Fruit fly (Drosophila melanogaster) whole organism, embryonic: ENCODE results near the gene Vps2.

Experiments
- Awh ChIP-seq: fragments of 200-800 bp; sonication (Bioruptor generic); IDR thresholded peaks from 2 replicates; pipeline ENCODE4, ENCODE4 v1.3.6; 2022; ENCODE audit warnings: missing biosample characterization, missing genetic modification characterization
- B-H2 ChIP-seq: fragments of 200-800 bp; sonication (Bioruptor generic); optimal IDR thresholded peaks from 2 replicates; lab custom pipeline; 2018; ENCODE audit warnings: missing biosample characterization, mild to moderate bottlenecking, missing genetic modification characterization
- CG1024 ChIP-seq: fragments of 200-800 bp; sonication (Bioruptor generic); IDR thresholded peaks from 2 replicates; pipeline ENCODE4 v1.3.6; 2022; ENCODE audit warnings: missing biosample characterization, missing genetic modification characterization
- CG10431 ChIP-seq: fragments of 200-800 bp; sonication (Bioruptor generic); optimal IDR thresholded peaks from 3 replicates; lab custom pipeline; 2018; ENCODE audit warnings: missing biosample characterization, mild to moderate bottlenecking, missing genetic modification characterization
- CG10543 ChIP-seq: fragments of 200-800 bp; sonication (Bioruptor generic); optimal IDR thresholded peaks from 3 replicates; lab custom pipeline; 2017; ENCODE audit warnings: missing biosample characterization, mild to moderate bottlenecking, missing genetic modification characterization, moderate library complexity
- CG10979 ChIP-seq: fragments of 200-800 bp; sonication (Bioruptor generic); optimal IDR thresholded peaks from 2 replicates; lab custom pipeline; 2018; ENCODE audit warnings: missing biosample characterization, mild to moderate bottlenecking, missing genetic modification characterization, moderate library complexity
- CG11085 ChIP-seq: fragments of 200-800 bp; sonication (Bioruptor generic); IDR thresholded peaks from 2 replicates; pipeline ENCODE4 v1.3.6; 2022; ENCODE audit warnings: missing biosample characterization, missing genetic modification characterization
- CG12071 ChIP-seq: fragments of 200-800 bp; sonication (Bioruptor generic); optimal IDR thresholded peaks from 3 replicates; lab custom pipeline; 2018; ENCODE audit warnings: missing biosample characterization, mild to moderate bottlenecking, missing genetic modification characterization
- CG13775 ChIP-seq: fragments of 200-800 bp; sonication (Bioruptor generic); optimal IDR thresholded peaks from 3 replicates; lab custom pipeline; 2017; ENCODE audit warnings: missing biosample characterization, mild to moderate bottlenecking, missing genetic modification characterization
- CG13894 ChIP-seq: fragments of 200-800 bp; sonication (Bioruptor generic); optimal IDR thresholded peaks from 3 replicates; lab custom pipeline; 2018; ENCODE audit warnings: missing biosample characterization, mild to moderate bottlenecking, missing genetic modification characterization, moderate library complexity
- CG1603 ChIP-seq: fragments of 200-800 bp; sonication (Bioruptor generic); optimal IDR thresholded peaks from 2 replicates; lab custom pipeline; 2019; ENCODE audit warnings: missing biosample characterization, mild to moderate bottlenecking, missing genetic modification characterization, moderate library complexity
- CG16779 ChIP-seq: fragments of 200-800 bp; sonication (Bioruptor generic); IDR thresholded peaks from 2 replicates; pipeline ENCODE4 v1.3.6; 2022; ENCODE audit warnings: missing biosample characterization, missing genetic modification characterization
- CG17361 ChIP-seq: fragments of 200-800 bp; sonication (Bioruptor generic); IDR thresholded peaks from 3 replicates; pipeline ENCODE4 v1.3.6; 2022; ENCODE audit warnings: missing biosample characterization, missing genetic modification characterization
- CG17385 ChIP-seq: fragments of 200-800 bp; sonication (Bioruptor generic); optimal IDR thresholded peaks from 3 replicates; lab custom pipeline; 2018; ENCODE audit warnings: missing biosample characterization, mild to moderate bottlenecking, missing genetic modification characterization
- CG2199 ChIP-seq: fragments of 200-800 bp; sonication (Bioruptor generic); IDR thresholded peaks from 3 replicates; pipeline ENCODE4 v1.3.6; 2022; ENCODE audit warnings: missing biosample characterization, missing genetic modification characterization
- CG2678 ChIP-seq: fragments of 200-800 bp; sonication (Bioruptor generic); optimal IDR thresholded peaks from 3 replicates; lab custom pipeline; 2019; ENCODE audit warnings: missing biosample characterization, mild to moderate bottlenecking, missing genetic modification characterization, moderate library complexity
- CG31224 ChIP-seq: fragments of 200-800 bp; sonication (Bioruptor generic); IDR thresholded peaks from 2 replicates; pipeline ENCODE4 v1.3.6; 2022; ENCODE audit warnings: missing biosample characterization, missing genetic modification characterization
- CG3407 ChIP-seq: fragments of 200-800 bp; sonication (Bioruptor generic); optimal IDR thresholded peaks from 2 replicates; lab custom pipeline; 2018; ENCODE audit warnings: missing biosample characterization, mild to moderate bottlenecking, missing genetic modification characterization
- CG4360 ChIP-seq: fragments of 200-800 bp; sonication (Bioruptor generic); IDR thresholded peaks from 2 replicates; pipeline ENCODE4 v1.3.6; 2022; ENCODE audit warnings: missing biosample characterization, missing genetic modification characterization
- CG4730 ChIP-seq: fragments of 200-800 bp; sonication (Bioruptor generic); IDR thresholded peaks from 2 replicates; pipeline ENCODE4 v1.3.6; 2022; ENCODE audit warnings: missing biosample characterization, missing genetic modification characterization
- CG6683 ChIP-seq: fragments of 200-800 bp; sonication (Bioruptor generic); optimal IDR thresholded peaks from 2 replicates; lab custom pipeline; 2017; ENCODE audit warnings: missing biosample characterization, mild to moderate bottlenecking, missing genetic modification characterization, missing genetic modification reagents
- CG7556 ChIP-seq: fragments of 200-800 bp; sonication (Bioruptor generic); optimal IDR thresholded peaks from 2 replicates; lab custom pipeline; 2017; ENCODE audit warnings: missing biosample characterization, mild to moderate bottlenecking, missing genetic modification characterization
- CG7928 ChIP-seq: fragments of 200-800 bp; sonication (Bioruptor generic); optimal IDR thresholded peaks from 2 replicates; lab custom pipeline; 2017; ENCODE audit warnings: missing biosample characterization, mild to moderate bottlenecking, missing genetic modification characterization
- CTCF ChIP-seq: fragments of 200-800 bp; sonication (Bioruptor generic); optimal IDR thresholded peaks from 2 replicates; lab custom pipeline; 2017; ENCODE audit warnings: missing biosample characterization, mild to moderate bottlenecking, missing genetic modification characterization, moderate library complexity
- ERR ChIP-seq: fragments of 200-800 bp; sonication (Bioruptor generic); optimal IDR thresholded peaks from 2 replicates; lab custom pipeline; 2016; ENCODE audit warnings: missing biosample characterization, missing genetic modification characterization
- HLH54F ChIP-seq: fragments of 200-800 bp; sonication (Bioruptor generic); optimal IDR thresholded peaks from 3 replicates; lab custom pipeline; 2016; ENCODE audit warnings: missing biosample characterization, missing genetic modification characterization
- Nf-YC ChIP-seq: fragments of 200-800 bp; optimal IDR thresholded peaks from 3 replicates; lab custom pipeline; 2019; ENCODE audit warnings: missing biosample characterization, mild to moderate bottlenecking, missing genetic modification characterization, moderate library complexity
- Sox102F ChIP-seq: fragments of 200-800 bp; sonication (Bioruptor generic); optimal IDR thresholded peaks from 2 replicates; lab custom pipeline; 2018; ENCODE audit warnings: missing biosample characterization, mild to moderate bottlenecking, missing genetic modification characterization, moderate library complexity
- Sry-β ChIP-seq: fragments of 200-800 bp; sonication (Bioruptor generic); optimal IDR thresholded peaks from 2 replicates; lab custom pipeline; 2018; ENCODE audit warnings: missing biosample characterization, mild to moderate bottlenecking, missing genetic modification characterization, moderate library complexity
- Taf1 ChIP-seq: fragments of 200-800 bp; sonication (Bioruptor generic); IDR thresholded peaks from 2 replicates; pipeline ENCODE4 v1.3.6; 2022; ENCODE audit warnings: missing biosample characterization, missing genetic modification characterization
- aop ChIP-seq: fragments of 200-800 bp; sonication (Bioruptor generic); IDR thresholded peaks from 2 replicates; pipeline ENCODE4 v1.3.6; 2022; ENCODE audit warnings: missing biosample characterization, missing genetic modification characterization
- ato ChIP-seq: fragments of 200-800 bp; sonication (Bioruptor generic); IDR thresholded peaks from 2 replicates; pipeline ENCODE4 v1.3.6; 2022; ENCODE audit warnings: missing biosample characterization, missing genetic modification characterization; ENCODE audit not compliant: partially characterized antibody
- bowl ChIP-seq: fragments of 200-800 bp; sonication (Bioruptor generic); IDR thresholded peaks from 2 replicates; pipeline ENCODE4 v1.3.6; 2022; ENCODE audit warnings: missing biosample characterization, missing genetic modification characterization
- br ChIP-seq: fragments of >200 bp; optimal IDR thresholded peaks from 2 replicates; lab custom pipeline; 2017
- cato ChIP-seq: fragments of 200-800 bp; sonication (Bioruptor generic); optimal IDR thresholded peaks from 2 replicates; lab custom pipeline; 2016; ENCODE audit warnings: missing biosample characterization, missing genetic modification characterization, borderline replicate concordance
- exex ChIP-seq: fragments of 200-800 bp; sonication (Bioruptor generic); optimal IDR thresholded peaks from 4 replicates; lab custom pipeline; 2018; ENCODE audit warnings: missing biosample characterization, mild to moderate bottlenecking, missing genetic modification characterization, moderate library complexity
- eyg ChIP-seq: fragments of 200-800 bp; sonication (Bioruptor generic); optimal IDR thresholded peaks from 3 replicates; lab custom pipeline; 2016; ENCODE audit warnings: missing biosample characterization, missing genetic modification characterization
- fd64A ChIP-seq: fragments of 200-800 bp; sonication (Bioruptor generic); optimal IDR thresholded peaks from 3 replicates; lab custom pipeline; 2018; ENCODE audit warnings: missing biosample characterization, mild to moderate bottlenecking, missing genetic modification characterization
- gfzf ChIP-seq: fragments of 200-800 bp; sonication (Bioruptor generic); optimal IDR thresholded peaks from 2 replicates; lab custom pipeline; 2016; ENCODE audit warnings: missing biosample characterization, mild to moderate bottlenecking, missing genetic modification characterization, moderate library complexity
- nerfin-1 ChIP-seq: fragments of 200-800 bp; sonication (Bioruptor generic); optimal IDR thresholded peaks from 3 replicates; lab custom pipeline; 2019; ENCODE audit warnings: missing biosample characterization, mild to moderate bottlenecking, missing genetic modification characterization, moderate library complexity
- pita ChIP-seq: fragments of 200-800 bp; sonication (Bioruptor generic); optimal IDR thresholded peaks from 2 replicates; lab custom pipeline; 2017; ENCODE audit warnings: missing biosample characterization, mild to moderate bottlenecking, missing genetic modification characterization
- prd ChIP-seq, 3 experiments: fragments of >200 bp in 2 of 3; fragments of 200-800 bp in 1 of 3; sonication (Bioruptor generic) in 1 of 3; optimal IDR thresholded peaks in 2 of 3; IDR thresholded peaks in 1 of 3; 2 replicates in 2 of 3; 3 replicates in 1 of 3; pipeline versions ENCODE4 v1.3.6 to Lab custom; 2017 to 2022; ENCODE audit warnings: missing biosample characterization in 1 of 3, missing genetic modification characterization in 1 of 3
- repo ChIP-seq: fragments of 200-800 bp; sonication (Bioruptor generic); optimal IDR thresholded peaks from 2 replicates; lab custom pipeline; 2016; ENCODE audit warnings: missing biosample characterization, missing genetic modification characterization
- ro ChIP-seq: fragments of 200-800 bp; sonication (Bioruptor generic); IDR thresholded peaks from 2 replicates; pipeline ENCODE4 v1.3.6; 2022; ENCODE audit warnings: missing biosample characterization, missing genetic modification characterization
- sc ChIP-seq, 3 experiments: fragments of >200 bp in 2 of 3; fragments of 200-800 bp in 1 of 3; sonication (Bioruptor generic) in 1 of 3; optimal IDR thresholded peaks; 2 replicates in 2 of 3; 3 replicates in 1 of 3; lab custom pipeline; 2017; ENCODE audit warnings: mild to moderate bottlenecking in 1 of 3, missing biosample characterization in 1 of 3, missing genetic modification characterization in 1 of 3, missing genetic modification reagents in 1 of 3
- scrt ChIP-seq: fragments of 200-800 bp; sonication (Bioruptor generic); optimal IDR thresholded peaks from 2 replicates; lab custom pipeline; 2018; ENCODE audit warnings: missing biosample characterization, mild to moderate bottlenecking, missing genetic modification characterization, moderate library complexity
- seq ChIP-seq: fragments of 200-800 bp; sonication (Bioruptor generic); IDR thresholded peaks from 2 replicates; pipeline ENCODE4 v1.3.6; 2022; ENCODE audit warnings: missing biosample characterization, missing genetic modification characterization
- sim ChIP-seq: fragments of 200-800 bp; sonication (Bioruptor generic); IDR thresholded peaks from 2 replicates; pipeline ENCODE4 v1.3.6; 2022; ENCODE audit warnings: missing biosample characterization, missing genetic modification characterization
- sisA ChIP-seq: fragments of 200-800 bp; sonication (Bioruptor generic); IDR thresholded peaks from 2 replicates; pipeline ENCODE4 v1.3.6; 2022; ENCODE audit warnings: missing biosample characterization, missing genetic modification characterization
- slou ChIP-seq: fragments of 200-800 bp; sonication (Bioruptor generic); optimal IDR thresholded peaks from 3 replicates; lab custom pipeline; 2016; ENCODE audit warnings: missing biosample characterization, missing genetic modification characterization
- tin ChIP-seq: fragments of 200-800 bp; sonication (Bioruptor generic); optimal IDR thresholded peaks from 3 replicates; lab custom pipeline; 2016; ENCODE audit warnings: missing biosample characterization, missing genetic modification characterization
- zen2 ChIP-seq: fragments of 200-800 bp; sonication (Bioruptor generic); IDR thresholded peaks from 3 replicates; pipeline ENCODE4 v1.3.6; 2022; ENCODE audit warnings: missing biosample characterization, missing genetic modification characterization; ENCODE audit not compliant: partially characterized antibody

The Vps2 gene

dm6 chr3R:26056381-26056780 is 3.8 kb downstream of the Vps2 start, which contains the start of the genes Sld5 and CG14543 (continued):
- TF ChIP-seq Awh (GFP tag; lab: Robert Waterston, UW) (no peak), CG13775 (no peak), CTCF (no peak), scrt (GFP tag; lab: Kevin White, UChicago) (no peak), sisA (GFP tag; lab: Robert Waterston, UW) (no peak), prd (optimal IDR thresholded peaks at IDR 0.05; lab: Kevin White, UChicago) (no peak), prd (GFP tag; IDR thresholded peaks at IDR 0.05; lab: Robert Waterston, UW) (no peak), CG10979 (no peak), CG17385 (GFP tag; lab: Kevin White, UChicago) (peak; percentile 45), CG1603 (tag; lab: Kevin White, UChicago) (peak; percentile 31), CG7928 (GFP tag; lab: Kevin White, UChicago) (no peak), nerfin-1 (tag; lab: Kevin White, UChicago) (no peak), CG31224 (GFP tag; lab: Robert Waterston, UW) (no peak), repo (no peak), fd64A (GFP tag; lab: Kevin White, UChicago) (no peak), exex (tag; lab: Kevin White, UChicago) (no peak), CG13894 (no peak), Nf-YC (tag; lab: Kevin White, UChicago) (peak; percentile 12), ERR (no peak), CG7556 (GFP tag; lab: Kevin White, UChicago) (no peak), seq (GFP tag; lab: Robert Waterston, UW) (no peak), sc (optimal IDR thresholded peaks at IDR 0.05; lab: Kevin White, UChicago) (no peak), sc (GFP tag; optimal IDR thresholded peaks at IDR 0.05; lab: Kevin White, UChicago) (no peak), CG12071 (GFP tag; lab: Kevin White, UChicago) (no peak), CG10431 (GFP tag; lab: Kevin White, UChicago) (no peak), CG2199 (GFP tag; lab: Robert Waterston, UW) (no peak), CG1024 (no peak), B-H2 (GFP tag; lab: Kevin White, UChicago) (peak; percentile 35), br (no peak), bowl (GFP tag; lab: Robert Waterston, UW) (no peak), eyg (GFP tag; lab: Kevin White, UChicago) (no peak), Sry-β (GFP tag; lab: Kevin White, UChicago) (no peak), CG11085 (GFP tag; lab: Robert Waterston, UW) (no peak), CG4730 (GFP tag; lab: Robert Waterston, UW) (no peak), Sox102F (GFP tag; lab: Kevin White, UChicago) (no peak), ato (GFP tag; lab: Robert Waterston, UW) (no peak), CG3407 (GFP tag; lab: Kevin White, UChicago) (no peak), CG10543 (no peak), HLH54F (peak; percentile 1), tin (GFP tag; lab: Kevin White, UChicago) (peak; percentile 1), CG17361 (GFP tag; lab: Robert Waterston, UW) (0 out of 3 replicates have a peak, but pooled peaks have one; percentile 14), aop (GFP tag; lab: Robert Waterston, UW) (no peak), ro (GFP tag; lab: Robert Waterston, UW) (no peak), sim (no peak), gfzf (GFP tag; lab: Kevin White, UChicago) (no peak), zen2 (GFP tag; lab: Robert Waterston, UW) (no peak), pita (GFP tag; lab: Kevin White, UChicago) (no peak), CG4360 (GFP tag; lab: Robert Waterston, UW) (no peak), CG6683 (GFP tag; lab: Kevin White, UChicago) (no peak), CG2678 (tag; lab: Kevin White, UChicago) (no peak), Taf1 (no peak), CG16779 (GFP tag; lab: Robert Waterston, UW) (no peak), cato (GFP tag; lab: Kevin White, UChicago) (no peak), slou (GFP tag; lab: Kevin White, UChicago) (no peak)
